Worm (Caenorhabditis elegans): ENCODE data around the gene pgp-5.
A peak's percentile ranks its signal among the peaks of the same experiment; 100 is the strongest.

Gene pgp-5

DNA sequence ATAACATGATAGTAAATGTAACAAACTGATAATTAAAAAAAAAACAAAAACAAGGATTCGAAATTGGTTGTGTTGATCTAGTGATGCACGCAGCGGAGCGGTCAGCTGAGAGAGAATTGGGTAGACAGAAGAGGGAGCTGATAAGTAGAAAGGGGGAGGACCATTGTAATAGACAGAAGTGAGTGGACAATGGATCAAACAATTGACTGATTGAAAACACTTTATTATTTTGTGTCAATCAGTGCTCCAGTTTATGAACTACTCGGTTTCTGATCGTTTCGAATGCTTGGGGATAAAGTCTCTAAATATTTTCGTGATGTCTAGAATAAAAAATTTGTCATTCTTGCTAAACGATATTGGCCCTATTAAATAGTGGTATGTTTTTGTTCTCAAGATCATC, 24.5 kb downstream of the pgp-5 start:
- TF ChIP-seq nhr-76 (tag; optimal IDR thresholded peaks at IDR 0.05) (no peak), vab-7 (GFP tag; IDR thresholded peaks at IDR 0.05) (no peak), unc-39 (tag; optimal IDR thresholded peaks at IDR 0.05) (no peak), attf-4 (tag; optimal IDR thresholded peaks at IDR 0.05) (no peak), T26A8.4 (GFP tag; IDR thresholded peaks at IDR 0.05) (no peak), ctbp-1 (GFP tag; IDR thresholded peaks at IDR 0.05) (no peak), madf-5 (GFP tag; IDR thresholded peaks at IDR 0.05) (no peak), nhr-237 (tag; optimal IDR thresholded peaks at IDR 0.05) (no peak), rbr-2 (tag; optimal IDR thresholded peaks at IDR 0.05) (no peak), skn-1 (tag; optimal IDR thresholded peaks at IDR 0.05) (no peak), egl-43 (GFP tag; IDR thresholded peaks at IDR 0.05) (no peak), zfp-2 (tag; optimal IDR thresholded peaks at IDR 0.05) (no peak), nhr-48 (tag; optimal IDR thresholded peaks at IDR 0.05) (no peak), T20F7.1 (GFP tag; optimal IDR thresholded peaks at IDR 0.05) (no peak), Y75B8A.6 (GFP tag; IDR thresholded peaks at IDR 0.05) (no peak), lir-3 (tag; optimal IDR thresholded peaks at IDR 0.05) (no peak), nhr-41 (GFP tag; IDR thresholded peaks at IDR 0.05) (no peak), jun-1 (tag; optimal IDR thresholded peaks at IDR 0.05) (no peak)

DNA sequence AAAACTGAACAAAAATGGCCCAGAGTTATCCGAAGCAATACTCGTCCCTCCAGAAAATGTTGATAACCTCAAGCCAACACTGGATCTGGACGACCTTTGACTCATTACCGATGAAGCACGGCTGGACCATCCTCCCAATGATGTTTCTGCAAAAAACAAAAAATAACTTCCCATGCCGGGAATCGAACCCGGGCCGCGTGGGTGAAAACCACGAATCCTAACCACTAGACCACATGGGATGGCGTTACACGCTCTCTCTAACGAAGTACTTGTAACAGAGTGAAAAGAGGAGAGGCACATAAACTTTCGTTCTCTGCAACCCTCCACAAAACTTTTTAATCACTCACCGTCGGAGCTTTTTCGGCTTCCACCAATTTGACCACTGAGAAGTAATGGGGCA, 37.9 kb downstream of the pgp-5 start:
- TF ChIP-seq lin-13 (GFP tag; optimal IDR thresholded peaks at IDR 0.05) (no peak), nhr-102 (tag; optimal IDR thresholded peaks at IDR 0.05) (no peak), jun-1 (tag; optimal IDR thresholded peaks at IDR 0.05) (no peak), sdz-12 (GFP tag; optimal IDR thresholded peaks at IDR 0.05) (no peak), nhr-11 (tag; optimal IDR thresholded peaks at IDR 0.05) (no peak), fos-1 (tag; optimal IDR thresholded peaks at IDR 0.05) (no peak), mdt-29 (GFP tag; IDR thresholded peaks at IDR 0.05) (0 out of 2 replicates have a peak, but pooled peaks have one; percentile 47), nhr-48 (tag; optimal IDR thresholded peaks at IDR 0.05) (peak; percentile 45), hlh-30 (tag; optimal IDR thresholded peaks at IDR 0.05; ENCODE audit: insufficient read depth) (no peak), dve-1 (tag; optimal IDR thresholded peaks at IDR 0.05; ENCODE audit: insufficient read depth) (no peak), duxl-1 (tag; optimal IDR thresholded peaks at IDR 0.05; ENCODE audit: poor library complexity) (peak; percentile 69), unc-130 (GFP tag; optimal IDR thresholded peaks at IDR 0.05) (peak; percentile 35), T26A8.4 (GFP tag; IDR thresholded peaks at IDR 0.05) (no peak; the same call in 1 of the 2 replicates), spr-3 (GFP tag; optimal IDR thresholded peaks at IDR 0.05) (peak; percentile 37), F10B5.3 (tag; optimal IDR thresholded peaks at IDR 0.05) (no peak), lir-3 (tag; optimal IDR thresholded peaks at IDR 0.05) (peak; percentile 32), dmd-8 (GFP tag; IDR thresholded peaks at IDR 0.05) (peak; percentile 92), aly-2 (tag; optimal IDR thresholded peaks at IDR 0.05) (no peak), ces-1 (GFP tag; optimal IDR thresholded peaks at IDR 0.05) (no peak), ceh-28 (tag; optimal IDR thresholded peaks at IDR 0.05) (no peak), ztf-11 (tag; optimal IDR thresholded peaks at IDR 0.05) (no peak), daf-8 (GFP tag; IDR thresholded peaks at IDR 0.05) (no peak), egl-43 (GFP tag; IDR thresholded peaks at IDR 0.05) (no peak; the same call in 1 of the 2 replicates), arid-1 (GFP tag; conservative IDR thresholded peaks at IDR 0.05) (peak; percentile 83), ama-1 (optimal IDR thresholded peaks at IDR 0.05) (no peak), egl-27 (tag; optimal IDR thresholded peaks at IDR 0.05) (no peak), daf-12 (tag; optimal IDR thresholded peaks at IDR 0.05) (no peak), madf-9 (GFP tag; conservative IDR thresholded peaks at IDR 0.05) (peak; percentile 55; the same call in 1 of the 2 replicates), ceh-20 (GFP tag; IDR thresholded peaks at IDR 0.05) (0 out of 2 replicates have a peak, but pooled peaks have one; percentile 50), mxl-3 (GFP tag; optimal IDR thresholded peaks at IDR 0.05) (peak; percentile 37), mes-2 (tag; optimal IDR thresholded peaks at IDR 0.05; ENCODE audit: poor library complexity, severe bottlenecking) (no peak), daf-16 (GFP tag; optimal IDR thresholded peaks at IDR 0.05) (no peak), daf-16 (tag; optimal IDR thresholded peaks at IDR 0.05) (no peak), lin-29 (GFP tag; IDR thresholded peaks at IDR 0.05) (0 out of 2 replicates have a peak, but pooled peaks have one; percentile 33), vab-7 (GFP tag; IDR thresholded peaks at IDR 0.05) (peak; percentile 86), F49E8.2 (tag; optimal IDR thresholded peaks at IDR 0.05; ENCODE audit: borderline replicate concordance) (no peak), snpc-1.2 (GFP tag; IDR thresholded peaks at IDR 0.05) (peak; percentile 89), nhr-42 (GFP tag; IDR thresholded peaks at IDR 0.05) (peak; percentile 75; the same call in 1 of the 2 replicates), zag-1 (tag; optimal IDR thresholded peaks at IDR 0.05) (no peak)

Data from whole organism, L4 larva.